Worm (Caenorhabditis elegans) whole organism, mixed stage, embryonic: ENCODE measurements around the gene ugt-52.

Source experiments
- ceh-39 ChIP-seq: fragments of 150-350 bp; optimal IDR thresholded peaks from 2 replicates; lab custom pipeline; 2014; ENCODE audit warnings: missing biosample characterization, missing genetic modification characterization
- ceh-83 ChIP-seq: fragments of 200-800 bp; sonication (Bioruptor generic); optimal IDR thresholded peaks from 2 replicates; lab custom pipeline; 2018; ENCODE audit warnings: mild to moderate bottlenecking, missing genetic modification characterization, missing compliant biosample characterization
- ces-1 ChIP-seq: fragments of 150-350 bp; optimal IDR thresholded peaks from 2 replicates; lab custom pipeline; 2014; ENCODE audit warnings: missing biosample characterization, missing genetic modification reagents, missing genetic modification characterization
- cnd-1 ChIP-seq: fragments of 200-800 bp; sonication (Bioruptor generic); optimal IDR thresholded peaks from 2 replicates; lab custom pipeline; 2018; ENCODE audit warnings: mild to moderate bottlenecking, missing genetic modification characterization, missing compliant biosample characterization
- elt-1 ChIP-seq: sonication (generic microtip); optimal IDR thresholded peaks from 2 replicates; lab custom pipeline; 2017; ENCODE audit warnings: missing genetic modification characterization, mild to moderate bottlenecking, missing compliant biosample characterization, antibody characterized with exemption, moderate library complexity, borderline replicate concordance; ENCODE audit not compliant: insufficient read depth
- lin-32 ChIP-seq: fragments of 200-800 bp; sonication (Bioruptor generic); optimal IDR thresholded peaks from 2 replicates; lab custom pipeline; 2018; ENCODE audit warnings: mild to moderate bottlenecking, missing genetic modification characterization, missing compliant biosample characterization
- lsy-2 ChIP-seq: fragments of 150-350 bp; optimal IDR thresholded peaks from 2 replicates; lab custom pipeline; 2014; ENCODE audit warnings: missing biosample characterization, missing genetic modification characterization
- nhr-12 ChIP-seq: fragments of 150-350 bp; optimal IDR thresholded peaks from 2 replicates; lab custom pipeline; 2014; ENCODE audit warnings: missing biosample characterization, missing genetic modification characterization
- pha-4 ChIP-seq: fragments of 150-350 bp; optimal IDR thresholded peaks from 2 replicates; lab custom pipeline; 2018; ENCODE audit warnings: missing biosample characterization, missing genetic modification reagents, missing genetic modification characterization
- snpc-4 ChIP-seq: fragments of 150-350 bp; optimal IDR thresholded peaks from 2 replicates; lab custom pipeline; 2014; ENCODE audit warnings: missing biosample characterization, missing genetic modification characterization
- sptf-1 ChIP-seq: sonication (generic microtip); optimal IDR thresholded peaks from 2 replicates; lab custom pipeline; 2017; ENCODE audit warnings: mild to moderate bottlenecking, missing genetic modification characterization, moderate library complexity, missing compliant biosample characterization
- tbx-8 ChIP-seq: fragments of 200-800 bp; sonication (Bioruptor generic); optimal IDR thresholded peaks from 2 replicates; lab custom pipeline; 2018; ENCODE audit warnings: mild to moderate bottlenecking, missing genetic modification characterization, moderate library complexity, missing compliant biosample characterization
- unc-62 ChIP-seq: fragments of 150-350 bp; optimal IDR thresholded peaks from 2 replicates; lab custom pipeline; 2014; ENCODE audit warnings: missing biosample characterization, missing genetic modification reagents, missing genetic modification characterization

ce11 chrIV:763377-764063 is 15.1 kb upstream of the ugt-52 start, which contains the start of gene col-103:
- no peak for TF ChIP-seq sptf-1
- no peak for TF ChIP-seq cnd-1
- no peak for TF ChIP-seq nhr-12 (tag; lab: Kevin White, UChicago)
- no peak for TF ChIP-seq lin-32 (GFP tag; lab: Kevin White, UChicago)
- no peak for TF ChIP-seq elt-1 (tag; lab: Kevin White, UChicago)
- no peak for TF ChIP-seq tbx-8
- no peak for TF ChIP-seq ces-1 (GFP tag; lab: Kevin White, UChicago)
- TF ChIP-seq snpc-4, result no peak
- no peak for TF ChIP-seq ceh-39 (tag; lab: Kevin White, UChicago)
- no peak for TF ChIP-seq ceh-83 (GFP tag; lab: Kevin White, UChicago)
- no peak for TF ChIP-seq unc-62 (GFP tag; lab: Kevin White, UChicago)
- TF ChIP-seq pha-4, result no peak
- TF ChIP-seq lsy-2 (tag; lab: Kevin White, UChicago), result no peak
